Fruit fly (Drosophila melanogaster): Measurements from ENCODE around the gene Coq8.

The Coq8 gene

dm6 chrX:12891322-12892159, 9.4 kb downstream of the Coq8 start (continued):
- TF ChIP-seq CG4820 (GFP tag; optimal IDR thresholded peaks at IDR 0.05) (no peak), CG12155 (GFP tag; optimal IDR thresholded peaks at IDR 0.05) (no peak), Abd-B (GFP tag; optimal IDR thresholded peaks at IDR 0.05) (peak; percentile 10), CG9876 (GFP tag; optimal IDR thresholded peaks at IDR 0.05) (no peak), CG16813 (GFP tag; IDR thresholded peaks at IDR 0.05; ENCODE audit: partially characterized antibody) (no peak), lmd (GFP tag; IDR thresholded peaks at IDR 0.05) (no peak), CG12744 (GFP tag; optimal IDR thresholded peaks at IDR 0.05) (no peak), CG11398 (GFP tag; optimal IDR thresholded peaks at IDR 0.05) (no peak), Oli (tag; optimal IDR thresholded peaks at IDR 0.05) (peak; percentile 32), gsb-n (tag; optimal IDR thresholded peaks at IDR 0.05) (no peak), CG14050 (GFP tag; IDR thresholded peaks at IDR 0.05) (no peak), CG7987 (GFP tag; optimal IDR thresholded peaks at IDR 0.05) (no peak), CG3995 (GFP tag; optimal IDR thresholded peaks at IDR 0.05) (no peak), CG15696 (tag; optimal IDR thresholded peaks at IDR 0.05) (no peak), emc (GFP tag; optimal IDR thresholded peaks at IDR 0.05) (no peak), CG11560 (tag; IDR thresholded peaks at IDR 0.05) (no peak), CG7928 (GFP tag; optimal IDR thresholded peaks at IDR 0.05) (no peak), yki (optimal IDR thresholded peaks at IDR 0.05) (no peak), CG11247 (GFP tag; IDR thresholded peaks at IDR 0.05) (no peak), CG7372 (GFP tag; IDR thresholded peaks at IDR 0.05) (no peak), ato (GFP tag; IDR thresholded peaks at IDR 0.05; ENCODE audit: partially characterized antibody) (no peak), CG16779 (GFP tag; IDR thresholded peaks at IDR 0.05) (no peak), fd3F (GFP tag; optimal IDR thresholded peaks at IDR 0.05) (no peak), H2.0 (GFP tag; IDR thresholded peaks at IDR 0.05) (no peak), nau (GFP tag; optimal IDR thresholded peaks at IDR 0.05) (no peak), sna (GFP tag; IDR thresholded peaks at IDR 0.05; ENCODE audit: partially characterized antibody) (no peak), peb (GFP tag; IDR thresholded peaks at IDR 0.05) (no peak), Trl (optimal IDR thresholded peaks at IDR 0.05) (no peak), Trl (GFP tag; optimal IDR thresholded peaks at IDR 0.05) (no peak), bowl (GFP tag; IDR thresholded peaks at IDR 0.05) (no peak), sd (tag; optimal IDR thresholded peaks at IDR 0.05) (no peak), eve (GFP tag; optimal IDR thresholded peaks at IDR 0.05) (peak in 1 of 2 experiments; percentile 3), CG8388 (GFP tag; optimal IDR thresholded peaks at IDR 0.05) (peak; percentile 4), CG10321 (GFP tag; IDR thresholded peaks at IDR 0.05) (no peak), Dfd (GFP tag; optimal IDR thresholded peaks at IDR 0.05) (no peak), fd96Cb (tag; optimal IDR thresholded peaks at IDR 0.05) (no peak), CG1647 (GFP tag; optimal IDR thresholded peaks at IDR 0.05) (no peak), CG11723 (GFP tag; optimal IDR thresholded peaks at IDR 0.05) (no peak), hb (GFP tag; IDR thresholded peaks at IDR 0.05; ENCODE audit: partially characterized antibody) (no peak), CG6654 (GFP tag; optimal IDR thresholded peaks at IDR 0.05) (no peak), CrebB (tag; optimal IDR thresholded peaks at IDR 0.05) (no peak), lola (GFP tag; optimal IDR thresholded peaks at IDR 0.05) (no peak), Hsf (GFP tag; optimal IDR thresholded peaks at IDR 0.05) (no peak), CG17359 (tag; optimal IDR thresholded peaks at IDR 0.05) (no peak), C15 (GFP tag; IDR thresholded peaks at IDR 0.05) (no peak), gem (tag; optimal IDR thresholded peaks at IDR 0.05) (peak; percentile 36), CG17385 (GFP tag; optimal IDR thresholded peaks at IDR 0.05) (no peak), trem (tag; optimal IDR thresholded peaks at IDR 0.05) (no peak), gcm2 (GFP tag; optimal IDR thresholded peaks at IDR 0.05) (no peak), tup (GFP tag; optimal IDR thresholded peaks at IDR 0.05) (no peak)

Measured in whole organism, embryonic.